Worm (Caenorhabditis elegans): Measurements from ENCODE around the gene scl-15.

scl-15 gene

DNA sequence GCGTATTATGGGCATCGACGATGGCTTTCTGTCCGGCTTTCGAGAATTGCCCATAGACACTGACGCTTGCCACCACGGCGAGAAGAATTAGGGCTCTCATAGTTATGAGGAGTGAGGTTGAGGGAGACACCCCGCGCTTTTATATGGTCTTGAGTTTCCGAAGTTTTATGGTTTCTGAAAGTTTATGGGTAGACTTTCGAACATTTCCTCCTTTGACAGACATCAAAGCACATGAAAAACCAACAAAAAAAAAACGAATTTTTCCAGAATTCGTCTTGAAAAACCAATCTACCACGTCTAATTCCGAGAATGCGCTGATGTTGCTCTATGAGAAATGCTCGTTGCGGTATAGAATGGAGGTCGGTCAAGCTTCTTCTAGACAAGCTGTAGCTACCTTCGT, at the start of gene scl-15:
TSS of gene scl-15 (minus strand) at position 101 of the 400 bp plus-strand sequence.
- TF ChIP-seq ztf-28 (GFP tag; IDR thresholded peaks at IDR 0.05) (no peak), lin-35 (GFP tag; optimal IDR thresholded peaks at IDR 0.05) (no peak), ceh-91 (GFP tag; IDR thresholded peaks at IDR 0.05) (no peak), madf-3 (GFP tag; IDR thresholded peaks at IDR 0.05) (no peak), D2030.7 (GFP tag; IDR thresholded peaks at IDR 0.05) (no peak), let-526 (GFP tag; IDR thresholded peaks at IDR 0.05) (no peak), sea-2 (GFP tag; IDR thresholded peaks at IDR 0.05) (no peak), B0019.2 (GFP tag; conservative IDR thresholded peaks at IDR 0.05) (no peak), ztf-3 (GFP tag; optimal IDR thresholded peaks at IDR 0.05) (no peak), nhr-179 (tag; optimal IDR thresholded peaks at IDR 0.05) (no peak), F57A8.1 (GFP tag; optimal IDR thresholded peaks at IDR 0.05) (no peak), ama-1 (optimal IDR thresholded peaks at IDR 0.05) (no peak), ama-1 (GFP tag; optimal IDR thresholded peaks at IDR 0.05) (no peak), T26A5.8 (tag; optimal IDR thresholded peaks at IDR 0.05) (no peak), madf-6 (GFP tag; IDR thresholded peaks at IDR 0.05) (no peak), lin-54 (GFP tag; optimal IDR thresholded peaks at IDR 0.05) (no peak), ceh-58 (GFP tag; IDR thresholded peaks at IDR 0.05) (no peak), hsf-1 (GFP tag; IDR thresholded peaks at IDR 0.05) (no peak)

DNA sequence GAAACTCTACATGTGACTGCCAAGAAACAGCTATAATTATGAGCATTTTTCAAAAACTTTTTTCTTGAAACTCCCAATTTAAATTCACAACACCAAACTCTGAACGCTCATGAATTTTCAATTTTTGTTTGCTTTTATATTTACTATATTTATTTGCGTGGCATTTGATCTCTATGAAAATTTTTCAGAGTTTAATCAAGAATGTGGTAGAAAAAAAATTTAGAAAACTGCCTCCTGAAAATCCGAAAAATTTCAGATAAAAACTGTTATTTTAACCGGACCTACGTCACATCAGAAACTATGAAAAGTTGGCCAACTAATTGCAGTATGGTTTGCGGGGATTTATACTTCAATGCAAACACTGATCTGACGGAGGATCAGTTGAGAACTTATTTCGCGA, 47.6 kb upstream of the scl-15 start, which contains the start of gene irld-27:
TSS of gene irld-27 (plus strand) at position 301 of the 400 bp plus-strand sequence.
- no peak for TF ChIP-seq ztf-6 (GFP tag; IDR thresholded peaks at IDR 0.05)
- no peak for TF ChIP-seq C17E4.6 (GFP tag; IDR thresholded peaks at IDR 0.05)
- no peak for TF ChIP-seq T26A5.8 (tag; optimal IDR thresholded peaks at IDR 0.05)
- TF ChIP-seq ama-1 (optimal IDR thresholded peaks at IDR 0.05), result no peak
- no peak for TF ChIP-seq ama-1 (GFP tag; optimal IDR thresholded peaks at IDR 0.05)
- no peak for TF ChIP-seq nfya-2 (GFP tag; IDR thresholded peaks at IDR 0.05)
- no peak for TF ChIP-seq F57C9.4 (tag; optimal IDR thresholded peaks at IDR 0.05)
- TF ChIP-seq ceh-79 (tag; optimal IDR thresholded peaks at IDR 0.05), result no peak
- TF ChIP-seq zfh-2 (GFP tag; conservative IDR thresholded peaks at IDR 0.05), result no peak

DNA sequence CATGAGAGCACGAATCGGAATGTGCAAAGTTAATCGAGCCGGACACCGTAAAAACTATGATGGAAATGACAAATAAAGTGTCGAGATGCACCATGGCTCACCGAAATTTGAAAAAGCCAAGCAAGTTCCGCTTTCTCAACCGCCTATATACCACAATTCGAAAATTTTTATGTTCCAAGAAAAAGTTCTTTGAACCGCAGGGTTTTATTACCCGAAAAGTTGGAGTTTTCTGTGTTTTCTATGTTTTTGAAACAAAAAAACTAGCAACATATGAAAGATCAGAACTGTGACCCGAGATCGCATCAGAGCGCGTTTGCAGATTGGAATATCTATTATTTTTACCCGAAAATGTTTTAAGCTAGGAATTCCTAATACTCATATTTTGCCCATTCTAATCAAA, 42.6 kb upstream of the scl-15 start, which contains the start of gene Y46D2A.3:
TSS of gene Y46D2A.3 (minus strand) at position 101 of the 400 bp plus-strand sequence.
- TF ChIP-seq somi-1 (GFP tag; optimal IDR thresholded peaks at IDR 0.05), result no peak
- no peak for TF ChIP-seq pha-4 (tag; optimal IDR thresholded peaks at IDR 0.05)
- no peak for TF ChIP-seq lin-26 (GFP tag; IDR thresholded peaks at IDR 0.05)
- TF ChIP-seq bed-2 (GFP tag; IDR thresholded peaks at IDR 0.05), result no peak
- TF ChIP-seq tbp1 (GFP tag; optimal IDR thresholded peaks at IDR 0.05), result no peak

- TF ChIP-seq pha-4 (tag; optimal IDR thresholded peaks at IDR 0.05), result no peak
Observed at ce11 chrII:3323179-3323578, 38.7 kb upstream of the scl-15 start, which contains the start of gene Y46D2A.2. TSS of gene Y46D2A.2 (minus strand) at chrII:3323279.

DNA sequence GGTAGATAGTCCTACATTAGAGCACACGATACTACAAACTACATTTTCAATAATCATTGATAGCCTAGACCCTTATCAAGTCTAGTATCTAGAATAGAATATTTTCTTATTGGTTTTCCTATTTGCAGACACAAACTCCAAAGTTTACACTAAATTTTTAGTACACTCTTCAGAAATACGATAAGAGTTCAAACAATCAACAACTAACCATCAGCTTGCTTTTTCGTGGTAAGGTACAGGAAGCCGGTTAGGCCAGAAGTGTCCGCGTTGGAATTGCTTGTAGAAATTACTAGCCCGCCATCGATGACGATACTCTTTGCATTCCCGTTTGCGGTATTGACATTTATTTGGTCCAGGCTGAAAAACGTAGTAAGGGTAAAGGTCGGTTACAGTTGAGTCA, 37.8 kb upstream of the scl-15 start, which contains the start of gene Y46D2A.1:
TSS of gene Y46D2A.1 (plus strand) at position 301 of the 400 bp plus-strand sequence.
- TF ChIP-seq somi-1 (GFP tag; optimal IDR thresholded peaks at IDR 0.05), result no peak
- TF ChIP-seq cebp-1 (GFP tag; IDR thresholded peaks at IDR 0.05), result no peak
- TF ChIP-seq cebp-1 (tag; optimal IDR thresholded peaks at IDR 0.05), result no peak
- TF ChIP-seq ztf-28 (GFP tag; IDR thresholded peaks at IDR 0.05), result no peak
- TF ChIP-seq ets-4 (GFP tag; optimal IDR thresholded peaks at IDR 0.05), result no peak
- TF ChIP-seq cebp-2 (GFP tag; IDR thresholded peaks at IDR 0.05), result no peak
- no peak for TF ChIP-seq zim-3 (tag; optimal IDR thresholded peaks at IDR 0.05)
- TF ChIP-seq nhr-179 (tag; optimal IDR thresholded peaks at IDR 0.05), result no peak
- TF ChIP-seq athp-1 (tag; optimal IDR thresholded peaks at IDR 0.05), result no peak
- no peak for TF ChIP-seq hmg-20 (GFP tag; IDR thresholded peaks at IDR 0.05)
- no peak for TF ChIP-seq hmg-1.2 (GFP tag; IDR thresholded peaks at IDR 0.05)
- TF ChIP-seq lin-35 (GFP tag; optimal IDR thresholded peaks at IDR 0.05), result no peak
- TF ChIP-seq K12H6.12 (tag; optimal IDR thresholded peaks at IDR 0.05), result no peak
- no peak for TF ChIP-seq lsl-1 (GFP tag; optimal IDR thresholded peaks at IDR 0.05)
- TF ChIP-seq mel-28 (tag; optimal IDR thresholded peaks at IDR 0.05; ENCODE audit: borderline replicate concordance), result no peak
- TF ChIP-seq tbp1 (GFP tag; optimal IDR thresholded peaks at IDR 0.05), result no peak
- TF ChIP-seq hsf-1 (GFP tag; IDR thresholded peaks at IDR 0.05), result no peak
- TF ChIP-seq unc-130 (GFP tag; optimal IDR thresholded peaks at IDR 0.05), result no peak
